Fruit fly (Drosophila melanogaster) whole organism, embryonic: ENCODE measurements around the gene Dred.

Experiments
- Atf-2 ChIP-seq: fragments of 200-800 bp; sonication (Bioruptor generic); optimal IDR thresholded peaks from 2 replicates; lab custom pipeline; 2016; ENCODE audit warnings: missing biosample characterization, missing genetic modification characterization
- CG10267 ChIP-seq: fragments of 200-800 bp; sonication (Bioruptor generic); optimal IDR thresholded peaks from 2 replicates; lab custom pipeline; 2018; ENCODE audit warnings: missing biosample characterization, mild to moderate bottlenecking, missing genetic modification characterization, moderate library complexity
- CG11696 ChIP-seq: fragments of 200-800 bp; sonication (Bioruptor generic); IDR thresholded peaks from 2 replicates; pipeline ENCODE4 v1.3.6; 2022; ENCODE audit warnings: missing biosample characterization, missing genetic modification characterization
- CG11723 ChIP-seq: fragments of 200-800 bp; sonication (Bioruptor generic); optimal IDR thresholded peaks from 2 replicates; lab custom pipeline; 2017; ENCODE audit warnings: missing biosample characterization, mild to moderate bottlenecking, missing genetic modification characterization
- CG12236 ChIP-seq: fragments of 200-800 bp; sonication (Bioruptor generic); optimal IDR thresholded peaks from 2 replicates; lab custom pipeline; 2016; ENCODE audit warnings: missing biosample characterization, missing genetic modification characterization
- CG14050 ChIP-seq: fragments of 200-800 bp; sonication (Bioruptor generic); IDR thresholded peaks from 3 replicates; pipeline ENCODE4 v1.3.6; 2022; ENCODE audit warnings: missing biosample characterization, missing genetic modification characterization
- CG14667 ChIP-seq: fragments of 200-800 bp; sonication (Bioruptor generic); IDR thresholded peaks from 2 replicates; pipeline ENCODE4 v1.3.6; 2022; ENCODE audit warnings: missing biosample characterization, missing genetic modification characterization
- CG15514 ChIP-seq: fragments of 200-800 bp; sonication (Bioruptor generic); optimal IDR thresholded peaks from 3 replicates; lab custom pipeline; 2017; ENCODE audit warnings: missing biosample characterization, missing genetic modification characterization, mild to moderate bottlenecking, moderate library complexity, missing genetic modification reagents
- CG16863 ChIP-seq: fragments of 200-800 bp; sonication (Bioruptor generic); optimal IDR thresholded peaks from 3 replicates; lab custom pipeline; 2016; ENCODE audit warnings: missing biosample characterization, missing genetic modification characterization
- CG17328 ChIP-seq: fragments of 200-800 bp; sonication (Bioruptor generic); IDR thresholded peaks from 2 replicates; pipeline ENCODE4 v1.3.6; 2022; ENCODE audit warnings: missing biosample characterization, missing genetic modification characterization
- CG17359 ChIP-seq: fragments of 200-800 bp; sonication (Bioruptor generic); optimal IDR thresholded peaks from 3 replicates; lab custom pipeline; 2018; ENCODE audit warnings: missing biosample characterization, mild to moderate bottlenecking, missing genetic modification characterization, moderate library complexity
- CG18764 ChIP-seq: fragments of 200-800 bp; sonication (Bioruptor generic); optimal IDR thresholded peaks from 3 replicates; lab custom pipeline; 2016; ENCODE audit warnings: missing biosample characterization, missing genetic modification characterization
- CG2129 ChIP-seq: fragments of 200-800 bp; sonication (Bioruptor generic); IDR thresholded peaks from 2 replicates; pipeline ENCODE4 v1.3.6; 2022; ENCODE audit warnings: missing biosample characterization, missing genetic modification characterization; ENCODE audit not compliant: partially characterized antibody
- CG31365 ChIP-seq: fragments of 200-800 bp; sonication (Bioruptor generic); optimal IDR thresholded peaks from 2 replicates; lab custom pipeline; 2018; ENCODE audit warnings: missing biosample characterization, mild to moderate bottlenecking, missing genetic modification characterization
- CG3407 ChIP-seq: fragments of 200-800 bp; sonication (Bioruptor generic); optimal IDR thresholded peaks from 2 replicates; lab custom pipeline; 2018; ENCODE audit warnings: missing biosample characterization, mild to moderate bottlenecking, missing genetic modification characterization
- CG34376 ChIP-seq: fragments of 200-800 bp; sonication (Bioruptor generic); optimal IDR thresholded peaks from 2 replicates; lab custom pipeline; 2018; ENCODE audit warnings: missing biosample characterization, mild to moderate bottlenecking, missing genetic modification characterization
- CG3847 ChIP-seq: fragments of 200-800 bp; sonication (Bioruptor generic); IDR thresholded peaks from 2 replicates; pipeline ENCODE4 v1.3.6; 2022; ENCODE audit warnings: missing biosample characterization, missing genetic modification characterization
- CG4360 ChIP-seq: fragments of 200-800 bp; sonication (Bioruptor generic); IDR thresholded peaks from 2 replicates; pipeline ENCODE4 v1.3.6; 2022; ENCODE audit warnings: missing biosample characterization, missing genetic modification characterization
- CG6175 ChIP-seq: fragments of 200-800 bp; sonication (Bioruptor generic); IDR thresholded peaks from 3 replicates; pipeline ENCODE4 v1.3.6; 2022; ENCODE audit warnings: missing biosample characterization, missing genetic modification characterization
- CG7271 ChIP-seq: fragments of 200-800 bp; sonication (Bioruptor generic); optimal IDR thresholded peaks from 2 replicates; lab custom pipeline; 2018; ENCODE audit warnings: missing biosample characterization, mild to moderate bottlenecking, missing genetic modification characterization, moderate library complexity
- CG7357 ChIP-seq: fragments of 200-800 bp; sonication (Bioruptor generic); IDR thresholded peaks from 3 replicates; pipeline ENCODE4 v1.3.6; 2022; ENCODE audit warnings: missing biosample characterization, missing genetic modification characterization
- CG8290 ChIP-seq, 3 experiments: fragments of 200-800 bp; sonication (Bioruptor generic); optimal IDR thresholded peaks; 2 replicates each; lab custom pipeline; 2016 to 2019; ENCODE audit warnings: missing biosample characterization in 3 of 3, missing genetic modification characterization in 3 of 3, mild to moderate bottlenecking in 2 of 3, moderate library complexity in 1 of 3
- Hey ChIP-seq: fragments of 200-800 bp; sonication (Bioruptor generic); optimal IDR thresholded peaks from 3 replicates; lab custom pipeline; 2018; ENCODE audit warnings: missing biosample characterization, mild to moderate bottlenecking, missing genetic modification characterization
- HmgD ChIP-seq: fragments of 200-800 bp; sonication (Bioruptor generic); optimal IDR thresholded peaks from 3 replicates; lab custom pipeline; 2016; ENCODE audit warnings: missing biosample characterization, missing genetic modification characterization
- Lim3 ChIP-seq: fragments of 200-800 bp; sonication (Bioruptor generic); IDR thresholded peaks from 2 replicates; pipeline ENCODE4 v1.3.6; 2022; ENCODE audit warnings: missing biosample characterization, missing genetic modification characterization
- Opbp ChIP-seq: fragments of 200-800 bp; sonication (Bioruptor generic); IDR thresholded peaks from 3 replicates; pipeline ENCODE4 v1.3.6; 2022; ENCODE audit warnings: missing biosample characterization, missing genetic modification characterization; ENCODE audit not compliant: partially characterized antibody
- Ptx1 ChIP-seq: fragments of 200-800 bp; sonication (Bioruptor generic); IDR thresholded peaks from 2 replicates; pipeline ENCODE4 v1.3.6; 2022; ENCODE audit warnings: missing biosample characterization, missing genetic modification characterization
- ap ChIP-seq: fragments of 200-800 bp; sonication (Bioruptor generic); IDR thresholded peaks from 2 replicates; pipeline ENCODE4 v1.3.6; 2022; ENCODE audit warnings: missing biosample characterization, missing genetic modification characterization
- bigmax ChIP-seq: fragments of 200-800 bp; sonication (Bioruptor generic); optimal IDR thresholded peaks from 2 replicates; lab custom pipeline; 2018; ENCODE audit warnings: missing biosample characterization, mild to moderate bottlenecking, missing genetic modification characterization
- chm ChIP-seq: fragments of 200-800 bp; sonication (Bioruptor generic); IDR thresholded peaks from 2 replicates; pipeline ENCODE4 v1.3.6; 2022; ENCODE audit warnings: missing biosample characterization, missing genetic modification characterization
- chn ChIP-seq: fragments of 200-800 bp; sonication (Bioruptor generic); optimal IDR thresholded peaks from 2 replicates; lab custom pipeline; 2016; ENCODE audit warnings: missing biosample characterization, missing genetic modification characterization
- dysf ChIP-seq: fragments of 200-800 bp; sonication (Bioruptor generic); IDR thresholded peaks from 3 replicates; pipeline ENCODE4 v1.3.6; 2022; ENCODE audit warnings: missing biosample characterization, missing genetic modification characterization
- eve ChIP-seq, 2 experiments: fragments of >200 bp; optimal IDR thresholded peaks; 2 replicates each; lab custom pipeline; 2017; ENCODE audit warnings: missing biosample characterization in 2 of 2, missing genetic modification characterization in 2 of 2
- exex ChIP-seq: fragments of 200-800 bp; sonication (Bioruptor generic); optimal IDR thresholded peaks from 4 replicates; lab custom pipeline; 2018; ENCODE audit warnings: missing biosample characterization, mild to moderate bottlenecking, missing genetic modification characterization, moderate library complexity
- fd96Cb ChIP-seq: fragments of 200-800 bp; sonication (Bioruptor generic); optimal IDR thresholded peaks from 2 replicates; lab custom pipeline; 2018; ENCODE audit warnings: missing biosample characterization, mild to moderate bottlenecking, missing genetic modification characterization, moderate library complexity
- fu2 ChIP-seq: fragments of 200-800 bp; sonication (Bioruptor generic); optimal IDR thresholded peaks from 2 replicates; lab custom pipeline; 2016; ENCODE audit warnings: missing biosample characterization, missing genetic modification characterization
- grau ChIP-seq: fragments of 200-800 bp; optimal IDR thresholded peaks from 3 replicates; lab custom pipeline; 2019; ENCODE audit warnings: missing biosample characterization, mild to moderate bottlenecking, missing genetic modification characterization, moderate library complexity
- grn ChIP-seq: fragments of 200-800 bp; sonication (Bioruptor generic); optimal IDR thresholded peaks from 3 replicates; lab custom pipeline; 2017; ENCODE audit warnings: missing biosample characterization, missing genetic modification characterization
- hkb ChIP-seq, 2 experiments: fragments of 200-800 bp in 1 of 2; fragments of >200 bp in 1 of 2; sonication (Bioruptor generic) in 1 of 2; IDR thresholded peaks in 1 of 2; optimal IDR thresholded peaks in 1 of 2; 2 replicates each; pipeline versions ENCODE4 v1.3.6 to Lab custom; 2017 to 2022; ENCODE audit warnings: missing biosample characterization in 1 of 2, missing genetic modification characterization in 1 of 2
- jing ChIP-seq: fragments of 200-800 bp; sonication (Bioruptor generic); optimal IDR thresholded peaks from 2 replicates; lab custom pipeline; 2018; ENCODE audit warnings: missing biosample characterization, mild to moderate bottlenecking, missing genetic modification characterization
- lab ChIP-seq: fragments of 200-800 bp; sonication (Bioruptor generic); optimal IDR thresholded peaks from 3 replicates; lab custom pipeline; 2017; ENCODE audit warnings: missing biosample characterization, missing genetic modification characterization, mild to moderate bottlenecking, moderate library complexity, missing genetic modification reagents
- lbe ChIP-seq: fragments of 200-800 bp; sonication (Bioruptor generic); optimal IDR thresholded peaks from 2 replicates; lab custom pipeline; 2016; ENCODE audit warnings: missing biosample characterization, mild to moderate bottlenecking, missing genetic modification characterization
- mam ChIP-seq: fragments of 200-800 bp; sonication (Bioruptor generic); optimal IDR thresholded peaks from 3 replicates; lab custom pipeline; 2016; ENCODE audit warnings: missing biosample characterization, missing genetic modification characterization
- pan ChIP-seq, 4 experiments: fragments of >200 bp in 3 of 4; fragments of 200-800 bp in 1 of 4; sonication (Bioruptor generic) in 1 of 4; optimal IDR thresholded peaks in 3 of 4; IDR thresholded peaks in 1 of 4; 2 replicates each; pipeline versions ENCODE4 v1.3.6 to Lab custom; 2017 to 2022; ENCODE audit warnings: missing biosample characterization in 2 of 4, missing genetic modification characterization in 2 of 4, mixed read lengths in 1 of 4
- salm ChIP-seq: fragments of 200-800 bp; sonication (Bioruptor generic); optimal IDR thresholded peaks from 2 replicates; lab custom pipeline; 2018; ENCODE audit warnings: missing biosample characterization, mild to moderate bottlenecking, missing genetic modification characterization
- seq ChIP-seq: fragments of 200-800 bp; sonication (Bioruptor generic); IDR thresholded peaks from 2 replicates; pipeline ENCODE4 v1.3.6; 2022; ENCODE audit warnings: missing biosample characterization, missing genetic modification characterization
- slbo ChIP-seq: fragments of 200-800 bp; sonication (Bioruptor generic); IDR thresholded peaks from 2 replicates; pipeline ENCODE4 v1.3.6; 2022; ENCODE audit warnings: missing biosample characterization, missing genetic modification characterization
- tx ChIP-seq: fragments of 200-800 bp; sonication (Bioruptor generic); optimal IDR thresholded peaks from 2 replicates; lab custom pipeline; 2016; ENCODE audit warnings: missing biosample characterization, missing genetic modification characterization
- z ChIP-seq: fragments of 200-800 bp; sonication (Bioruptor generic); IDR thresholded peaks from 3 replicates; pipeline ENCODE4 v1.3.6; 2022; ENCODE audit warnings: missing biosample characterization, missing genetic modification characterization

Dred gene

dm6 chr3L:19552136-19552773 is 8.2 kb upstream of the Dred start, which contains the start of the genes Ltn1 and CG9300 (continued):
- no peak for TF ChIP-seq CG11723 (GFP tag; lab: Kevin White, UChicago)
- peak; percentile 52 for TF ChIP-seq CG34376 (GFP tag; lab: Kevin White, UChicago)
- peak; percentile 31 for TF ChIP-seq tx (GFP tag; lab: Kevin White, UChicago)
- no peak for TF ChIP-seq grn
- no peak for TF ChIP-seq z (GFP tag; lab: Robert Waterston, UW)
- peak; percentile 11 for TF ChIP-seq CG12236 (GFP tag; lab: Kevin White, UChicago)
- TF ChIP-seq ap (GFP tag; lab: Robert Waterston, UW) = no peak
- no peak for TF ChIP-seq chn (GFP tag; lab: Kevin White, UChicago)
- no peak for TF ChIP-seq lbe (GFP tag; lab: Kevin White, UChicago)
- peak; percentile 74 for TF ChIP-seq CG15514 (GFP tag; lab: Kevin White, UChicago)
- TF ChIP-seq slbo = peak; percentile 25; the same call in 1 of the 2 replicates
- TF ChIP-seq CG11696 (GFP tag; lab: Robert Waterston, UW) = no peak
- TF ChIP-seq bigmax (GFP tag; lab: Kevin White, UChicago) = no peak
- peak; percentile 39 for TF ChIP-seq Hey (tag; lab: Kevin White, UChicago)
- TF ChIP-seq grau = no peak
- TF ChIP-seq CG3407 = no peak
- TF ChIP-seq jing (GFP tag; lab: Kevin White, UChicago) = no peak
- no peak for TF ChIP-seq exex (tag; lab: Kevin White, UChicago)
- no peak for TF ChIP-seq eve (GFP tag; optimal IDR thresholded peaks at IDR 0.05; lab: Kevin White, UChicago)
- no peak for TF ChIP-seq CG6175 (GFP tag; lab: Robert Waterston, UW)
- TF ChIP-seq CG18764 (GFP tag; lab: Kevin White, UChicago) = no peak
- TF ChIP-seq CG2129 (GFP tag; lab: Robert Waterston, UW) = no peak
- TF ChIP-seq CG4360 = no peak
- TF ChIP-seq pan (optimal IDR thresholded peaks at IDR 0.05; lab: Kevin White, UChicago) = no peak
- no peak for TF ChIP-seq pan (GFP tag; optimal IDR thresholded peaks at IDR 0.05 in 1 of 2, IDR thresholded peaks at IDR 0.05 in 1 of 2)
- no peak for TF ChIP-seq CG8290 (GFP tag; optimal IDR thresholded peaks at IDR 0.05; lab: Kevin White, UChicago)
- TF ChIP-seq CG8290 (tag; optimal IDR thresholded peaks at IDR 0.05; lab: Kevin White, UChicago) = no peak
- peak; percentile 49 for TF ChIP-seq HmgD (GFP tag; lab: Kevin White, UChicago)
- no peak for TF ChIP-seq chm (GFP tag; lab: Robert Waterston, UW)
- TF ChIP-seq lab = no peak
- TF ChIP-seq Ptx1 (GFP tag; lab: Robert Waterston, UW) = no peak
- TF ChIP-seq hkb (optimal IDR thresholded peaks at IDR 0.05; lab: Kevin White, UChicago) = no peak
- no peak for TF ChIP-seq hkb (GFP tag; IDR thresholded peaks at IDR 0.05; lab: Robert Waterston, UW)
- TF ChIP-seq Atf-2 (GFP tag; lab: Kevin White, UChicago) = no peak
- TF ChIP-seq CG7357 (GFP tag; lab: Robert Waterston, UW) = no peak
- peak; percentile 14 for TF ChIP-seq CG16863
- TF ChIP-seq CG14050 (GFP tag; lab: Robert Waterston, UW) = no peak
- no peak for TF ChIP-seq salm (tag; lab: Kevin White, UChicago)
- no peak for TF ChIP-seq mam (GFP tag; lab: Kevin White, UChicago)
- TF ChIP-seq CG10267 (tag; lab: Kevin White, UChicago) = no peak
- TF ChIP-seq fu2 (GFP tag; lab: Kevin White, UChicago) = no peak
- peak; percentile 8 for TF ChIP-seq CG31365 (tag; lab: Kevin White, UChicago)
- TF ChIP-seq CG7271 = no peak
- TF ChIP-seq fd96Cb = no peak
- peak; percentile 86 for TF ChIP-seq CG3847 (GFP tag; lab: Robert Waterston, UW)
- TF ChIP-seq CG17359 (tag; lab: Kevin White, UChicago) = no peak
- TF ChIP-seq Opbp (GFP tag; lab: Robert Waterston, UW) = peak; percentile 65
- peak; percentile 41; the same call in 1 of the 2 replicates for TF ChIP-seq CG17328 (GFP tag; lab: Robert Waterston, UW)
- no peak for TF ChIP-seq CG14667 (GFP tag; lab: Robert Waterston, UW)
- TF ChIP-seq Lim3 = no peak
- TF ChIP-seq dysf (GFP tag; lab: Robert Waterston, UW) = 0 out of 3 replicates have a peak, but pooled peaks have one; percentile 5
- no peak; the same call in 1 of the 2 replicates for TF ChIP-seq seq (GFP tag; lab: Robert Waterston, UW)
